Fruit fly (Drosophila melanogaster) whole organism, embryonic: ENCODE measurements around the gene Ilp6.

ENCODE experiments used
- Ada2b ChIP-seq: fragments of 200-800 bp; sonication (Bioruptor generic); IDR thresholded peaks from 2 replicates; pipeline ENCODE4 v1.3.6; 2022; ENCODE audit warnings: missing biosample characterization, missing genetic modification characterization
- CG10543 ChIP-seq: fragments of 200-800 bp; sonication (Bioruptor generic); optimal IDR thresholded peaks from 3 replicates; lab custom pipeline; 2017; ENCODE audit warnings: missing biosample characterization, mild to moderate bottlenecking, missing genetic modification characterization, moderate library complexity
- CG10959 ChIP-seq: fragments of 200-800 bp; sonication (Bioruptor generic); IDR thresholded peaks from 2 replicates; pipeline ENCODE4 v1.3.6; 2022; ENCODE audit warnings: missing biosample characterization, missing genetic modification characterization
- CG15601 ChIP-seq: fragments of 200-800 bp; sonication (Bioruptor generic); optimal IDR thresholded peaks from 3 replicates; lab custom pipeline; 2019; ENCODE audit warnings: missing biosample characterization, mild to moderate bottlenecking, missing genetic modification characterization, moderate library complexity
- CG1602 ChIP-seq: fragments of 200-800 bp; sonication (Bioruptor generic); optimal IDR thresholded peaks from 3 replicates; lab custom pipeline; 2016; ENCODE audit warnings: missing biosample characterization, missing genetic modification characterization
- CG1792 ChIP-seq: fragments of 200-800 bp; sonication (Bioruptor generic); optimal IDR thresholded peaks from 2 replicates; lab custom pipeline; 2016; ENCODE audit warnings: missing biosample characterization, missing genetic modification characterization
- CG2875 ChIP-seq: fragments of 200-800 bp; sonication (Bioruptor generic); optimal IDR thresholded peaks from 2 replicates; lab custom pipeline; 2017; ENCODE audit warnings: missing biosample characterization, mild to moderate bottlenecking, missing genetic modification characterization, missing genetic modification reagents
- CG31441 ChIP-seq: fragments of 200-800 bp; sonication (Bioruptor generic); IDR thresholded peaks from 2 replicates; pipeline ENCODE4 v1.3.6; 2022; ENCODE audit warnings: missing biosample characterization, missing genetic modification characterization
- CG32772 ChIP-seq: fragments of 200-800 bp; sonication (Bioruptor generic); IDR thresholded peaks from 2 replicates; pipeline ENCODE4 v1.3.6; 2022; ENCODE audit warnings: missing biosample characterization, missing genetic modification characterization
- CG4617 ChIP-seq: fragments of 200-800 bp; sonication (Bioruptor generic); optimal IDR thresholded peaks from 3 replicates; lab custom pipeline; 2016; ENCODE audit warnings: missing biosample characterization, missing genetic modification characterization, borderline replicate concordance
- CG6272 ChIP-seq: fragments of 200-800 bp; sonication (Bioruptor generic); IDR thresholded peaks from 2 replicates; pipeline ENCODE4 v1.3.6; 2022; ENCODE audit warnings: missing biosample characterization, missing genetic modification characterization
- CG6791 ChIP-seq: fragments of 200-800 bp; sonication (Bioruptor generic); IDR thresholded peaks from 3 replicates; pipeline ENCODE4 v1.3.6; 2022; ENCODE audit warnings: missing biosample characterization, missing genetic modification characterization; ENCODE audit not compliant: partially characterized antibody
- CG7839 ChIP-seq: fragments of 200-800 bp; sonication (Bioruptor generic); optimal IDR thresholded peaks from 3 replicates; lab custom pipeline; 2018; ENCODE audit warnings: missing biosample characterization, mild to moderate bottlenecking, missing genetic modification characterization, moderate library complexity
- CG8944 ChIP-seq: fragments of 200-800 bp; sonication (Bioruptor generic); optimal IDR thresholded peaks from 3 replicates; lab custom pipeline; 2016; ENCODE audit warnings: missing biosample characterization, missing genetic modification characterization
- CG9437 ChIP-seq: fragments of 200-800 bp; sonication (Bioruptor generic); optimal IDR thresholded peaks from 2 replicates; lab custom pipeline; 2018; ENCODE audit warnings: missing biosample characterization, mild to moderate bottlenecking, missing genetic modification characterization
- CG9727 ChIP-seq: fragments of 200-800 bp; sonication (Bioruptor generic); optimal IDR thresholded peaks from 3 replicates; lab custom pipeline; 2017; ENCODE audit warnings: missing biosample characterization, mild to moderate bottlenecking, missing genetic modification characterization
- CG9876 ChIP-seq: fragments of 200-800 bp; sonication (Bioruptor generic); optimal IDR thresholded peaks from 2 replicates; lab custom pipeline; 2016; ENCODE audit warnings: missing biosample characterization, missing genetic modification characterization
- Deaf1 ChIP-seq: fragments of 200-800 bp; optimal IDR thresholded peaks from 3 replicates; lab custom pipeline; 2019; ENCODE audit warnings: missing biosample characterization, mild to moderate bottlenecking, missing genetic modification characterization, moderate library complexity
- Fer1 ChIP-seq: fragments of 200-800 bp; sonication (Bioruptor generic); optimal IDR thresholded peaks from 2 replicates; lab custom pipeline; 2017; ENCODE audit warnings: missing biosample characterization, mild to moderate bottlenecking, missing genetic modification characterization
- Fer3 ChIP-seq: fragments of 200-800 bp; sonication (Bioruptor generic); optimal IDR thresholded peaks from 2 replicates; lab custom pipeline; 2018; ENCODE audit warnings: missing biosample characterization, mild to moderate bottlenecking, missing genetic modification characterization, moderate library complexity
- HHEX ChIP-seq: fragments of 200-800 bp; sonication (Bioruptor generic); optimal IDR thresholded peaks from 3 replicates; lab custom pipeline; 2017; ENCODE audit warnings: missing biosample characterization, mild to moderate bottlenecking, missing genetic modification characterization, missing genetic modification reagents
- HLHmδ ChIP-seq: fragments of 200-800 bp; sonication (Bioruptor generic); optimal IDR thresholded peaks from 2 replicates; lab custom pipeline; 2018; ENCODE audit warnings: missing biosample characterization, mild to moderate bottlenecking, missing genetic modification characterization, moderate library complexity
- Mad ChIP-seq: fragments of 200-800 bp; sonication (Bioruptor generic); optimal IDR thresholded peaks from 2 replicates; lab custom pipeline; 2016; ENCODE audit warnings: missing biosample characterization, missing genetic modification characterization
- Oaz ChIP-seq: fragments of 200-800 bp; sonication (Bioruptor generic); IDR thresholded peaks from 2 replicates; pipeline ENCODE4 v1.3.6; 2022; ENCODE audit warnings: missing biosample characterization, missing genetic modification characterization
- Scr ChIP-seq: fragments of 200-800 bp; sonication (Bioruptor generic); IDR thresholded peaks from 2 replicates; pipeline ENCODE4 v1.3.6; 2022; ENCODE audit warnings: missing biosample characterization, missing genetic modification characterization; ENCODE audit not compliant: partially characterized antibody
- Side ChIP-seq: fragments of 200-800 bp; sonication (Bioruptor generic); optimal IDR thresholded peaks from 2 replicates; lab custom pipeline; 2016; ENCODE audit warnings: missing biosample characterization, missing genetic modification characterization
- Sin3A ChIP-seq: fragments of >200 bp; optimal IDR thresholded peaks from 2 replicates; lab custom pipeline; 2018
- Sry-δ ChIP-seq: fragments of 200-800 bp; sonication (Bioruptor generic); optimal IDR thresholded peaks from 2 replicates; lab custom pipeline; 2016; ENCODE audit warnings: missing biosample characterization, missing genetic modification characterization
- TFAM ChIP-seq: fragments of 200-800 bp; sonication (Bioruptor generic); optimal IDR thresholded peaks from 2 replicates; lab custom pipeline; 2017; ENCODE audit warnings: missing biosample characterization, missing genetic modification characterization, inconsistent platforms
- ac ChIP-seq: fragments of 200-800 bp; sonication (Bioruptor generic); optimal IDR thresholded peaks from 3 replicates; lab custom pipeline; 2017; ENCODE audit warnings: missing biosample characterization, mild to moderate bottlenecking, missing genetic modification characterization
- ase ChIP-seq: fragments of 200-800 bp; sonication (Bioruptor generic); IDR thresholded peaks from 3 replicates; pipeline ENCODE4 v1.3.6; 2022; ENCODE audit warnings: missing biosample characterization, missing genetic modification characterization
- cad ChIP-seq: fragments of >200 bp; optimal IDR thresholded peaks from 2 replicates; lab custom pipeline; 2017; ENCODE audit warnings: missing biosample characterization, missing genetic modification characterization
- dimm ChIP-seq: fragments of 200-800 bp; sonication (Bioruptor generic); IDR thresholded peaks from 2 replicates; pipeline ENCODE4 v1.3.6; 2022; ENCODE audit warnings: missing biosample characterization, missing genetic modification characterization
- dmrt99B ChIP-seq: fragments of 200-800 bp; sonication (Bioruptor generic); optimal IDR thresholded peaks from 2 replicates; lab custom pipeline; 2018; ENCODE audit warnings: missing biosample characterization, mild to moderate bottlenecking, missing genetic modification characterization, moderate library complexity
- grn ChIP-seq: fragments of 200-800 bp; sonication (Bioruptor generic); optimal IDR thresholded peaks from 3 replicates; lab custom pipeline; 2017; ENCODE audit warnings: missing biosample characterization, missing genetic modification characterization
- gro ChIP-seq: fragments of 200-800 bp; sonication (Bioruptor generic); optimal IDR thresholded peaks from 2 replicates; lab custom pipeline; 2016; ENCODE audit warnings: missing biosample characterization, missing genetic modification characterization
- hbn ChIP-seq: fragments of 200-800 bp; sonication (Bioruptor generic); IDR thresholded peaks from 2 replicates; pipeline ENCODE4 v1.3.6; 2022; ENCODE audit warnings: missing biosample characterization, missing genetic modification characterization; ENCODE audit not compliant: partially characterized antibody
- knrl ChIP-seq: fragments of 200-800 bp; sonication (Bioruptor generic); IDR thresholded peaks from 3 replicates; pipeline ENCODE4 v1.3.6; 2022; ENCODE audit warnings: missing biosample characterization, missing genetic modification characterization; ENCODE audit not compliant: partially characterized antibody
- maf-S ChIP-seq: fragments of 200-800 bp; sonication (Bioruptor generic); optimal IDR thresholded peaks from 2 replicates; lab custom pipeline; 2016; ENCODE audit warnings: missing biosample characterization, missing genetic modification characterization
- mld ChIP-seq: fragments of 200-800 bp; sonication (Bioruptor generic); IDR thresholded peaks from 3 replicates; pipeline ENCODE4 v1.3.6; 2022; ENCODE audit warnings: missing biosample characterization, missing genetic modification characterization; ENCODE audit not compliant: partially characterized antibody
- onecut ChIP-seq: fragments of 200-800 bp; sonication (Bioruptor generic); IDR thresholded peaks from 2 replicates; pipeline ENCODE4 v1.3.6; 2022; ENCODE audit warnings: missing biosample characterization, missing genetic modification characterization
- schlank ChIP-seq: fragments of 200-800 bp; sonication (Bioruptor generic); optimal IDR thresholded peaks from 2 replicates; lab custom pipeline; 2018; ENCODE audit warnings: missing biosample characterization, mild to moderate bottlenecking, missing genetic modification characterization
- sisA ChIP-seq: fragments of 200-800 bp; sonication (Bioruptor generic); IDR thresholded peaks from 2 replicates; pipeline ENCODE4 v1.3.6; 2022; ENCODE audit warnings: missing biosample characterization, missing genetic modification characterization
- slbo ChIP-seq: fragments of 200-800 bp; sonication (Bioruptor generic); IDR thresholded peaks from 2 replicates; pipeline ENCODE4 v1.3.6; 2022; ENCODE audit warnings: missing biosample characterization, missing genetic modification characterization
- tap ChIP-seq: fragments of 200-800 bp; optimal IDR thresholded peaks from 3 replicates; lab custom pipeline; 2019; ENCODE audit warnings: missing biosample characterization, mild to moderate bottlenecking, missing genetic modification characterization, moderate library complexity
- tll ChIP-seq, 2 experiments: fragments of 200-800 bp in 1 of 2; fragments of >200 bp in 1 of 2; sonication (Bioruptor generic) in 1 of 2; optimal IDR thresholded peaks; 2 replicates each; lab custom pipeline; 2017 to 2019; ENCODE audit warnings: missing biosample characterization in 2 of 2, missing genetic modification characterization in 2 of 2, mild to moderate bottlenecking in 1 of 2, moderate library complexity in 1 of 2
- twi ChIP-seq: fragments of 200-800 bp; optimal IDR thresholded peaks from 2 replicates; lab custom pipeline; 2019; ENCODE audit warnings: missing biosample characterization, mild to moderate bottlenecking, missing genetic modification characterization, moderate library complexity
- zen ChIP-seq: fragments of 200-800 bp; sonication (Bioruptor generic); optimal IDR thresholded peaks from 3 replicates; lab custom pipeline; 2018; ENCODE audit warnings: missing biosample characterization, mild to moderate bottlenecking, missing genetic modification characterization, moderate library complexity

The Ilp6 gene

DNA sequence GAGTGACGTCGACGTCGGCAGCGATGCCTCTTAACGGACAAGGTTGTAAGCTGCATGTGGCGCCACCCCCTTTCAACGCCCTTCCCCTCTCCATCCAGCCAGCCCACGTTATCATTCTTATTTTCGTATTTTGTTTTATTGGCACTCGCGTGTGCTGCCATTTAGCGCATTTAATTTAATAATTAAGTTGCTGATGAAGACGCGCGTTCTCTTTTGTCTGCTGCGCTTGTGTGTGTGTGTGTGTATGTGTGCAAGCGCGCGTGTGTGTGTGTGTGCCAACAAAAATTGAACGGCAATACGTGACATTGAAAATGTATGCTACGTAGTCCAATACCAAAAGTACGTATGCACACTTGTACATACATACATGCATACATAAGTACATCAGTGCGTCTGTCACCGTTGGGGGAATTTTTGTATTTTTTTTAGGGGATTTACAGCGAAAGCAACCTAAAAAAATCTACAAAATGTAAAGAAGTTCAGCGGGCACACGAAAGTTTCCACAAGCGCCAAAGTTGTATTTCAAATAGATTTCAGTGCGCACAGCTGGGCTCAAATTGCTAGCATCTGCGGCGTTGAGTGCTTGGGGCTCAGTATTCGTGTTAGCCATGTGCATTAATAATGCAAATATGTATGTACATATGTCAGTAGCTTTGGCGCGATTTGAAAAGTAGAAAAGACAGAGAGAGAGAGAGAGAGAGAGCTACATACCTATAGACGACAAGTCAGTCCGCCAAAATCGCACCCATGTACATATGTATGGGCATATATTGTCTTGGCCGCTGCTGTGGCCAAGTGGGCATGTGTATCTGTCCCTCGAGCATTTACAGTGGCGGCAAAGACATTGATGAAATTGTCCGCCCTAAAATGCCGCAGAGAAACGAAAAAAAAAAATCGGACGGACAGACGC lies 32.6 kb downstream of the Ilp6 start (continued):
- TF ChIP-seq onecut (GFP tag; lab: Robert Waterston, UW) (peak; percentile 66; the same call in 1 of the 2 replicates), slbo (GFP tag; lab: Robert Waterston, UW) (peak; percentile 71), Scr (no peak), CG2875 (peak; percentile 80), Ada2b (GFP tag; lab: Robert Waterston, UW) (peak; percentile 84), schlank (tag; lab: Kevin White, UChicago) (peak; percentile 60), knrl (GFP tag; lab: Robert Waterston, UW) (no peak), gro (GFP tag; lab: Kevin White, UChicago) (peak; percentile 45), Sin3A (lab: Kevin White, UChicago) (no peak), Side (GFP tag; lab: Kevin White, UChicago) (peak; percentile 78), HLHmδ (GFP tag; lab: Kevin White, UChicago) (no peak), mld (GFP tag; lab: Robert Waterston, UW) (no peak), CG7839 (peak; percentile 91), dmrt99B (tag; lab: Kevin White, UChicago) (peak; percentile 91), CG6272 (GFP tag; lab: Robert Waterston, UW) (peak; percentile 64), CG10959 (peak; percentile 60), CG9437 (GFP tag; lab: Kevin White, UChicago) (peak; percentile 79), CG6791 (GFP tag; lab: Robert Waterston, UW) (no peak), CG31441 (GFP tag; lab: Robert Waterston, UW) (peak; percentile 82), Fer3 (tag; lab: Kevin White, UChicago) (peak; percentile 76), hbn (GFP tag; lab: Robert Waterston, UW) (no peak), tll (GFP tag; optimal IDR thresholded peaks at IDR 0.05; lab: Kevin White, UChicago) (no peak), CG1792 (GFP tag; lab: Kevin White, UChicago) (peak; percentile 53), sisA (GFP tag; lab: Robert Waterston, UW) (peak; percentile 82), cad (no peak), tap (tag; lab: Kevin White, UChicago) (peak; percentile 81), Fer1 (GFP tag; lab: Kevin White, UChicago) (peak; percentile 80), CG1602 (GFP tag; lab: Kevin White, UChicago) (peak; percentile 75), Oaz (peak; percentile 82), zen (peak; percentile 56), Mad (GFP tag; lab: Kevin White, UChicago) (peak; percentile 75), grn (no peak), CG9876 (GFP tag; lab: Kevin White, UChicago) (peak; percentile 70), HHEX (GFP tag; lab: Kevin White, UChicago) (peak; percentile 83), CG10543 (peak; percentile 50), dimm (GFP tag; lab: Robert Waterston, UW) (peak; percentile 46; the same call in 1 of the 2 replicates), CG9727 (GFP tag; lab: Kevin White, UChicago) (peak; percentile 81), ac (peak; percentile 23), Deaf1 (tag; lab: Kevin White, UChicago) (peak; percentile 34), CG32772 (peak; percentile 73), CG8944 (peak; percentile 81), twi (tag; lab: Kevin White, UChicago) (peak; percentile 71), CG15601 (peak; percentile 76), CG4617 (GFP tag; lab: Kevin White, UChicago) (peak; percentile 38), Sry-δ (GFP tag; lab: Kevin White, UChicago) (peak; percentile 37), TFAM (peak; percentile 21), maf-S (peak; percentile 71), ase (GFP tag; lab: Robert Waterston, UW) (peak; percentile 56; the same call in 2 of the 3 replicates)
